Fruit fly (Drosophila melanogaster) whole organism, embryonic: Measurements from ENCODE around the gene Naa20A.

Experiments
- Bgb ChIP-seq: fragments of 200-800 bp; sonication (Bioruptor generic); IDR thresholded peaks from 2 replicates; pipeline ENCODE4 v1.3.6; 2022; ENCODE audit warnings: missing biosample characterization, missing genetic modification characterization; ENCODE audit not compliant: partially characterized antibody
- CG10274 ChIP-seq: fragments of 200-800 bp; sonication (Bioruptor generic); optimal IDR thresholded peaks from 3 replicates; lab custom pipeline; 2017; ENCODE audit warnings: missing biosample characterization, mild to moderate bottlenecking, missing genetic modification characterization
- CG11093 ChIP-seq: fragments of 200-800 bp; sonication (Bioruptor generic); IDR thresholded peaks from 3 replicates; pipeline ENCODE4 v1.3.6; 2022; ENCODE audit warnings: missing biosample characterization, missing genetic modification characterization
- CG17186 ChIP-seq: fragments of 200-800 bp; sonication (Bioruptor generic); optimal IDR thresholded peaks from 3 replicates; lab custom pipeline; 2017; ENCODE audit warnings: missing biosample characterization, missing genetic modification reagents, missing genetic modification characterization
- CG17328 ChIP-seq: fragments of 200-800 bp; sonication (Bioruptor generic); IDR thresholded peaks from 2 replicates; pipeline ENCODE4 v1.3.6; 2022; ENCODE audit warnings: missing biosample characterization, missing genetic modification characterization
- CG17802 ChIP-seq: fragments of 200-800 bp; sonication (Bioruptor generic); optimal IDR thresholded peaks from 2 replicates; lab custom pipeline; 2018; ENCODE audit warnings: missing biosample characterization, mild to moderate bottlenecking, missing genetic modification characterization, moderate library complexity
- CG17829 ChIP-seq: fragments of 200-800 bp; optimal IDR thresholded peaks from 2 replicates; lab custom pipeline; 2019; ENCODE audit warnings: missing biosample characterization, mild to moderate bottlenecking, missing genetic modification characterization, moderate library complexity
- CG30431 ChIP-seq: fragments of 200-800 bp; sonication (Bioruptor generic); optimal IDR thresholded peaks from 2 replicates; lab custom pipeline; 2017; ENCODE audit warnings: missing biosample characterization, missing genetic modification characterization
- CG31224 ChIP-seq: fragments of 200-800 bp; sonication (Bioruptor generic); IDR thresholded peaks from 2 replicates; pipeline ENCODE4 v1.3.6; 2022; ENCODE audit warnings: missing biosample characterization, missing genetic modification characterization
- CG3407 ChIP-seq: fragments of 200-800 bp; sonication (Bioruptor generic); optimal IDR thresholded peaks from 2 replicates; lab custom pipeline; 2018; ENCODE audit warnings: missing biosample characterization, mild to moderate bottlenecking, missing genetic modification characterization
- CG34422 ChIP-seq: fragments of 200-800 bp; sonication (Bioruptor generic); IDR thresholded peaks from 3 replicates; pipeline ENCODE4 v1.3.6; 2022; ENCODE audit warnings: missing biosample characterization, missing genetic modification characterization
- CG6791 ChIP-seq: fragments of 200-800 bp; sonication (Bioruptor generic); IDR thresholded peaks from 3 replicates; pipeline ENCODE4 v1.3.6; 2022; ENCODE audit warnings: missing biosample characterization, missing genetic modification characterization; ENCODE audit not compliant: partially characterized antibody
- CG7357 ChIP-seq: fragments of 200-800 bp; sonication (Bioruptor generic); IDR thresholded peaks from 3 replicates; pipeline ENCODE4 v1.3.6; 2022; ENCODE audit warnings: missing biosample characterization, missing genetic modification characterization
- CG7556 ChIP-seq: fragments of 200-800 bp; sonication (Bioruptor generic); optimal IDR thresholded peaks from 2 replicates; lab custom pipeline; 2017; ENCODE audit warnings: missing biosample characterization, mild to moderate bottlenecking, missing genetic modification characterization
- CG7963 ChIP-seq: fragments of 200-800 bp; sonication (Bioruptor generic); IDR thresholded peaks from 3 replicates; pipeline ENCODE4 v1.3.6; 2022; ENCODE audit warnings: missing biosample characterization, missing genetic modification characterization; ENCODE audit not compliant: partially characterized antibody
- CG8359 ChIP-seq: fragments of 200-800 bp; sonication (Bioruptor generic); optimal IDR thresholded peaks from 2 replicates; lab custom pipeline; 2017; ENCODE audit warnings: missing biosample characterization, mild to moderate bottlenecking, missing genetic modification characterization, borderline replicate concordance
- CG8388 ChIP-seq: fragments of 200-800 bp; sonication (Bioruptor generic); optimal IDR thresholded peaks from 2 replicates; lab custom pipeline; 2019; ENCODE audit warnings: missing biosample characterization, mild to moderate bottlenecking, missing genetic modification characterization, moderate library complexity
- CG8765 ChIP-seq: fragments of 200-800 bp; sonication (Bioruptor generic); IDR thresholded peaks from 2 replicates; pipeline ENCODE4 v1.3.6; 2022; ENCODE audit warnings: missing biosample characterization, missing genetic modification characterization
- CG8944 ChIP-seq: fragments of 200-800 bp; sonication (Bioruptor generic); optimal IDR thresholded peaks from 3 replicates; lab custom pipeline; 2016; ENCODE audit warnings: missing biosample characterization, missing genetic modification characterization
- CG9437 ChIP-seq: fragments of 200-800 bp; sonication (Bioruptor generic); optimal IDR thresholded peaks from 2 replicates; lab custom pipeline; 2018; ENCODE audit warnings: missing biosample characterization, mild to moderate bottlenecking, missing genetic modification characterization
- CG9727 ChIP-seq: fragments of 200-800 bp; sonication (Bioruptor generic); optimal IDR thresholded peaks from 3 replicates; lab custom pipeline; 2017; ENCODE audit warnings: missing biosample characterization, mild to moderate bottlenecking, missing genetic modification characterization
- Dll ChIP-seq: fragments of 200-800 bp; sonication (Bioruptor generic); IDR thresholded peaks from 4 replicates; pipeline ENCODE4 v1.3.6; 2022; ENCODE audit warnings: missing biosample characterization, missing genetic modification characterization; ENCODE audit not compliant: partially characterized antibody
- Gug ChIP-seq: fragments of 200-800 bp; sonication (Bioruptor generic); IDR thresholded peaks from 4 replicates; pipeline ENCODE4 v1.3.6; 2022; ENCODE audit warnings: missing biosample characterization, missing genetic modification characterization
- HmgZ ChIP-seq: fragments of 200-800 bp; sonication (Bioruptor generic); optimal IDR thresholded peaks from 2 replicates; lab custom pipeline; 2018; ENCODE audit warnings: missing biosample characterization, mild to moderate bottlenecking, missing genetic modification characterization
- Kr ChIP-seq: fragments of 200-800 bp; sonication (Bioruptor generic); optimal IDR thresholded peaks from 2 replicates; lab custom pipeline; 2017; ENCODE audit warnings: missing biosample characterization, mild to moderate bottlenecking, missing genetic modification characterization
- MBD-R2 ChIP-seq: fragments of 200-800 bp; sonication (Bioruptor generic); IDR thresholded peaks from 2 replicates; pipeline ENCODE4 v1.3.6; 2022; ENCODE audit warnings: missing biosample characterization, missing genetic modification characterization
- Mad ChIP-seq: fragments of 200-800 bp; sonication (Bioruptor generic); optimal IDR thresholded peaks from 2 replicates; lab custom pipeline; 2016; ENCODE audit warnings: missing biosample characterization, missing genetic modification characterization
- Max ChIP-seq: fragments of 200-800 bp; sonication (Bioruptor generic); optimal IDR thresholded peaks from 2 replicates; lab custom pipeline; 2016; ENCODE audit warnings: missing biosample characterization, mild to moderate bottlenecking, missing genetic modification characterization
- Nf-YA ChIP-seq: fragments of 200-800 bp; sonication (Bioruptor generic); IDR thresholded peaks from 2 replicates; pipeline ENCODE4 v1.3.6; 2022; ENCODE audit warnings: missing biosample characterization, missing genetic modification characterization
- Ssrp ChIP-seq: fragments of 200-800 bp; sonication (Bioruptor generic); optimal IDR thresholded peaks from 2 replicates; lab custom pipeline; 2018; ENCODE audit warnings: missing biosample characterization, mild to moderate bottlenecking, missing genetic modification characterization, moderate library complexity
- Xbp1 ChIP-seq: fragments of 200-800 bp; sonication (Bioruptor generic); optimal IDR thresholded peaks from 3 replicates; lab custom pipeline; 2016; ENCODE audit warnings: missing biosample characterization, mild to moderate bottlenecking, missing genetic modification characterization
- ab ChIP-seq: fragments of 200-800 bp; sonication (Bioruptor generic); optimal IDR thresholded peaks from 2 replicates; lab custom pipeline; 2016; ENCODE audit warnings: missing biosample characterization, missing genetic modification characterization
- ash1 ChIP-seq: fragments of 200-800 bp; sonication (Bioruptor generic); optimal IDR thresholded peaks from 2 replicates; lab custom pipeline; 2018; ENCODE audit warnings: missing biosample characterization, mild to moderate bottlenecking, missing genetic modification characterization
- dan ChIP-seq: fragments of 200-800 bp; sonication (Bioruptor generic); IDR thresholded peaks from 2 replicates; pipeline ENCODE4 v1.3.6; 2022; ENCODE audit warnings: missing biosample characterization, missing genetic modification characterization
- dati ChIP-seq: fragments of 200-800 bp; sonication (Bioruptor generic); IDR thresholded peaks from 2 replicates; pipeline ENCODE4 v1.3.6; 2022; ENCODE audit warnings: missing biosample characterization, missing genetic modification characterization
- dm ChIP-seq: fragments of 200-800 bp; sonication (Bioruptor generic); optimal IDR thresholded peaks from 3 replicates; lab custom pipeline; 2016; ENCODE audit warnings: missing biosample characterization, missing genetic modification characterization
- fu2 ChIP-seq: fragments of 200-800 bp; sonication (Bioruptor generic); optimal IDR thresholded peaks from 2 replicates; lab custom pipeline; 2016; ENCODE audit warnings: missing biosample characterization, missing genetic modification characterization
- gcm ChIP-seq: fragments of 200-800 bp; sonication (Bioruptor generic); optimal IDR thresholded peaks from 2 replicates; lab custom pipeline; 2019; ENCODE audit warnings: missing biosample characterization, mild to moderate bottlenecking, missing genetic modification characterization, moderate library complexity
- grau ChIP-seq: fragments of 200-800 bp; optimal IDR thresholded peaks from 3 replicates; lab custom pipeline; 2019; ENCODE audit warnings: missing biosample characterization, mild to moderate bottlenecking, missing genetic modification characterization, moderate library complexity
- gro ChIP-seq: fragments of 200-800 bp; sonication (Bioruptor generic); optimal IDR thresholded peaks from 2 replicates; lab custom pipeline; 2016; ENCODE audit warnings: missing biosample characterization, missing genetic modification characterization
- h ChIP-seq: fragments of >200 bp; optimal IDR thresholded peaks from 2 replicates; lab custom pipeline; 2017
- hth ChIP-seq: fragments of >200 bp; optimal IDR thresholded peaks from 2 replicates; lab custom pipeline; 2017; ENCODE audit warnings: inconsistent platforms
- lab ChIP-seq: fragments of 200-800 bp; sonication (Bioruptor generic); optimal IDR thresholded peaks from 3 replicates; lab custom pipeline; 2017; ENCODE audit warnings: missing biosample characterization, missing genetic modification characterization, mild to moderate bottlenecking, moderate library complexity, missing genetic modification reagents
- nerfin-2 ChIP-seq: fragments of 200-800 bp; sonication (Bioruptor generic); IDR thresholded peaks from 2 replicates; pipeline ENCODE4 v1.3.6; 2022; ENCODE audit warnings: missing biosample characterization, missing genetic modification characterization; ENCODE audit not compliant: partially characterized antibody
- pfk ChIP-seq: fragments of 200-800 bp; sonication (Bioruptor generic); optimal IDR thresholded peaks from 2 replicates; lab custom pipeline; 2018; ENCODE audit warnings: missing biosample characterization, mild to moderate bottlenecking, missing genetic modification characterization, moderate library complexity
- pita ChIP-seq: fragments of 200-800 bp; sonication (Bioruptor generic); optimal IDR thresholded peaks from 2 replicates; lab custom pipeline; 2017; ENCODE audit warnings: missing biosample characterization, mild to moderate bottlenecking, missing genetic modification characterization
- pzg ChIP-seq: fragments of 200-800 bp; sonication (Bioruptor generic); optimal IDR thresholded peaks from 3 replicates; lab custom pipeline; 2018; ENCODE audit warnings: missing biosample characterization, mild to moderate bottlenecking, missing genetic modification characterization, moderate library complexity
- repo ChIP-seq: fragments of 200-800 bp; sonication (Bioruptor generic); optimal IDR thresholded peaks from 2 replicates; lab custom pipeline; 2016; ENCODE audit warnings: missing biosample characterization, missing genetic modification characterization
- seq ChIP-seq: fragments of 200-800 bp; sonication (Bioruptor generic); IDR thresholded peaks from 2 replicates; pipeline ENCODE4 v1.3.6; 2022; ENCODE audit warnings: missing biosample characterization, missing genetic modification characterization
- tap ChIP-seq: fragments of 200-800 bp; optimal IDR thresholded peaks from 3 replicates; lab custom pipeline; 2019; ENCODE audit warnings: missing biosample characterization, mild to moderate bottlenecking, missing genetic modification characterization, moderate library complexity
- zen2 ChIP-seq: fragments of 200-800 bp; sonication (Bioruptor generic); IDR thresholded peaks from 3 replicates; pipeline ENCODE4 v1.3.6; 2022; ENCODE audit warnings: missing biosample characterization, missing genetic modification characterization; ENCODE audit not compliant: partially characterized antibody

Gene Naa20A

DNA sequence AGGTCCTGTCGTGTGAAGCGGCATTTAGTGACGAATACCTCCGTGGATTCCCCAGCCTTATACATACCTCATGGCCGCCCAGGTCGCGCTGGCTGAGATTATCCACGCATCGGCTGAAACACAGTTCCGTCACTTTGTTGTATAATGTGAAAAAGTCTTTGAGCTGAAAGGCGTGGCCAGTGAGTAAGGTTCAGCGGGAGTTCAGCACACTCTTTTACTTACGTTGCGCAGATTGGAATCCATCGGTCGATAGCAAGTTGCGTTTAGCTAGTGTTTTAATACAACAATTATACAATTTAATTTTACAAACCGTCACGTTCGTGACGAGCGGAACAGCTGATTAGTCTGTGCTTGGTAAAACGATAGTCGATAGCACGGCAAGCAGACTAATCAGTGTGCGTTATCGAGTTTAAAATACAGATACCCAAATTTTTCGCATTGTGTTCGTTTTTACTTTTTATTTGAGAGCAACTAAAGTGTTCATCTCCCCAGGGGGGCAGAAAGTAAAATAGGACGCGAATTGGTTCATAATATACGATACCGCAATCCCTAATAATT, 4.6 kb downstream of the Naa20A start, which contains the start of the genes Pstk and Tim9b (continued):
- TF ChIP-seq ash1 (GFP tag; lab: Kevin White, UChicago) (no peak), h (no peak), MBD-R2 (GFP tag; lab: Robert Waterston, UW) (peak; percentile 54), CG31224 (GFP tag; lab: Robert Waterston, UW) (no peak), CG7357 (GFP tag; lab: Robert Waterston, UW) (no peak), grau (no peak), Max (GFP tag; lab: Kevin White, UChicago) (no peak), CG9727 (GFP tag; lab: Kevin White, UChicago) (no peak), lab (GFP tag; lab: Kevin White, UChicago) (no peak), CG7556 (GFP tag; lab: Kevin White, UChicago) (no peak), Nf-YA (GFP tag; lab: Robert Waterston, UW) (no peak), CG17328 (GFP tag; lab: Robert Waterston, UW) (no peak), Mad (GFP tag; lab: Kevin White, UChicago) (no peak), CG11093 (GFP tag; lab: Robert Waterston, UW) (no peak), CG10274 (GFP tag; lab: Kevin White, UChicago) (no peak), pfk (peak; percentile 28), Dll (GFP tag; lab: Robert Waterston, UW) (peak; percentile 49; the same call in 3 of the 4 replicates), Xbp1 (GFP tag; lab: Kevin White, UChicago) (no peak), tap (tag; lab: Kevin White, UChicago) (no peak), fu2 (GFP tag; lab: Kevin White, UChicago) (no peak), CG30431 (GFP tag; lab: Kevin White, UChicago) (no peak), CG17829 (no peak), pita (GFP tag; lab: Kevin White, UChicago) (no peak), CG17802 (tag; lab: Kevin White, UChicago) (no peak), repo (GFP tag; lab: Kevin White, UChicago) (no peak), HmgZ (tag; lab: Kevin White, UChicago) (no peak), Kr (no peak), seq (GFP tag; lab: Robert Waterston, UW) (no peak), CG7963 (GFP tag; lab: Robert Waterston, UW) (peak; percentile 69), pzg (GFP tag; lab: Kevin White, UChicago) (peak; percentile 38), gro (no peak), CG34422 (GFP tag; lab: Robert Waterston, UW) (no peak), CG8359 (GFP tag; lab: Kevin White, UChicago) (no peak), Gug (GFP tag; lab: Robert Waterston, UW) (no peak), dan (GFP tag; lab: Robert Waterston, UW) (no peak), CG8765 (no peak), CG9437 (no peak), CG17186 (GFP tag; lab: Kevin White, UChicago) (no peak), ab (GFP tag; lab: Kevin White, UChicago) (no peak), dati (GFP tag; lab: Robert Waterston, UW) (no peak), CG6791 (peak; percentile 77), CG8944 (GFP tag; lab: Kevin White, UChicago) (no peak), Ssrp (tag; lab: Kevin White, UChicago) (no peak), hth (lab: Kevin White, UChicago) (no peak), CG3407 (no peak), gcm (GFP tag; lab: Kevin White, UChicago) (no peak), nerfin-2 (GFP tag; lab: Robert Waterston, UW) (peak; percentile 29; the same call in 1 of the 2 replicates), zen2 (GFP tag; lab: Robert Waterston, UW) (peak; percentile 45; the same call in 2 of the 3 replicates), CG8388 (GFP tag; lab: Kevin White, UChicago) (no peak), dm (GFP tag; lab: Kevin White, UChicago) (no peak), Bgb (GFP tag; lab: Robert Waterston, UW) (peak; percentile 47)
